Fruit fly (Drosophila melanogaster) whole organism, embryonic: ENCODE results near the gene chrb.

Experiments
- Atf-2 ChIP-seq: fragments of 200-800 bp; sonication (Bioruptor generic); optimal IDR thresholded peaks from 2 replicates; lab custom pipeline; 2016; ENCODE audit warnings: missing biosample characterization, missing genetic modification characterization
- B-H1 ChIP-seq: fragments of 200-800 bp; sonication (Bioruptor generic); IDR thresholded peaks from 3 replicates; pipeline ENCODE4 v1.3.6; 2022; ENCODE audit warnings: missing biosample characterization, missing genetic modification characterization
- CG10267 ChIP-seq: fragments of 200-800 bp; sonication (Bioruptor generic); optimal IDR thresholded peaks from 2 replicates; lab custom pipeline; 2018; ENCODE audit warnings: missing biosample characterization, mild to moderate bottlenecking, missing genetic modification characterization, moderate library complexity
- CG10543 ChIP-seq: fragments of 200-800 bp; sonication (Bioruptor generic); optimal IDR thresholded peaks from 3 replicates; lab custom pipeline; 2017; ENCODE audit warnings: missing biosample characterization, mild to moderate bottlenecking, missing genetic modification characterization, moderate library complexity
- CG10565 ChIP-seq: fragments of 200-800 bp; sonication (Bioruptor generic); optimal IDR thresholded peaks from 3 replicates; lab custom pipeline; 2016; ENCODE audit warnings: missing biosample characterization, mild to moderate bottlenecking, missing genetic modification characterization
- CG10959 ChIP-seq: fragments of 200-800 bp; sonication (Bioruptor generic); IDR thresholded peaks from 2 replicates; pipeline ENCODE4 v1.3.6; 2022; ENCODE audit warnings: missing biosample characterization, missing genetic modification characterization
- CG11398 ChIP-seq: fragments of 200-800 bp; sonication (Bioruptor generic); optimal IDR thresholded peaks from 2 replicates; lab custom pipeline; 2016; ENCODE audit warnings: missing biosample characterization, missing genetic modification characterization
- CG13894 ChIP-seq: fragments of 200-800 bp; sonication (Bioruptor generic); optimal IDR thresholded peaks from 3 replicates; lab custom pipeline; 2018; ENCODE audit warnings: missing biosample characterization, mild to moderate bottlenecking, missing genetic modification characterization, moderate library complexity
- CG15479 ChIP-seq: fragments of 200-800 bp; sonication (Bioruptor generic); optimal IDR thresholded peaks from 3 replicates; lab custom pipeline; 2019; ENCODE audit warnings: missing biosample characterization, mild to moderate bottlenecking, missing genetic modification characterization, moderate library complexity
- CG1603 ChIP-seq: fragments of 200-800 bp; sonication (Bioruptor generic); optimal IDR thresholded peaks from 2 replicates; lab custom pipeline; 2019; ENCODE audit warnings: missing biosample characterization, mild to moderate bottlenecking, missing genetic modification characterization, moderate library complexity
- CG17359 ChIP-seq: fragments of 200-800 bp; sonication (Bioruptor generic); optimal IDR thresholded peaks from 3 replicates; lab custom pipeline; 2018; ENCODE audit warnings: missing biosample characterization, mild to moderate bottlenecking, missing genetic modification characterization, moderate library complexity
- CG2116 ChIP-seq: fragments of 200-800 bp; sonication (Bioruptor generic); optimal IDR thresholded peaks from 3 replicates; lab custom pipeline; 2018; ENCODE audit warnings: missing biosample characterization, mild to moderate bottlenecking, missing genetic modification characterization
- CG2199 ChIP-seq: fragments of 200-800 bp; sonication (Bioruptor generic); IDR thresholded peaks from 3 replicates; pipeline ENCODE4 v1.3.6; 2022; ENCODE audit warnings: missing biosample characterization, missing genetic modification characterization
- CG34376 ChIP-seq: fragments of 200-800 bp; sonication (Bioruptor generic); optimal IDR thresholded peaks from 2 replicates; lab custom pipeline; 2018; ENCODE audit warnings: missing biosample characterization, mild to moderate bottlenecking, missing genetic modification characterization
- CG6272 ChIP-seq: fragments of 200-800 bp; sonication (Bioruptor generic); IDR thresholded peaks from 2 replicates; pipeline ENCODE4 v1.3.6; 2022; ENCODE audit warnings: missing biosample characterization, missing genetic modification characterization
- CG6813 ChIP-seq: fragments of 200-800 bp; sonication (Bioruptor generic); optimal IDR thresholded peaks from 2 replicates; lab custom pipeline; 2017; ENCODE audit warnings: missing biosample characterization, missing genetic modification characterization, mild to moderate bottlenecking, moderate library complexity, missing genetic modification reagents
- CG6854 ChIP-seq: fragments of 200-800 bp; sonication (Bioruptor generic); optimal IDR thresholded peaks from 3 replicates; lab custom pipeline; 2017; ENCODE audit warnings: missing biosample characterization, mild to moderate bottlenecking, missing genetic modification characterization
- CG7372 ChIP-seq: fragments of 200-800 bp; sonication (Bioruptor generic); IDR thresholded peaks from 2 replicates; pipeline ENCODE4 v1.3.6; 2022; ENCODE audit warnings: missing biosample characterization, missing genetic modification characterization
- CG7556 ChIP-seq: fragments of 200-800 bp; sonication (Bioruptor generic); optimal IDR thresholded peaks from 2 replicates; lab custom pipeline; 2017; ENCODE audit warnings: missing biosample characterization, mild to moderate bottlenecking, missing genetic modification characterization
- CG8944 ChIP-seq: fragments of 200-800 bp; sonication (Bioruptor generic); optimal IDR thresholded peaks from 3 replicates; lab custom pipeline; 2016; ENCODE audit warnings: missing biosample characterization, missing genetic modification characterization
- Dref ChIP-seq: fragments of 200-800 bp; sonication (Bioruptor generic); IDR thresholded peaks from 2 replicates; pipeline ENCODE4 v1.3.6; 2022; ENCODE audit warnings: missing biosample characterization, missing genetic modification characterization
- E2f1 ChIP-seq: fragments of 200-800 bp; sonication (Bioruptor generic); IDR thresholded peaks from 2 replicates; pipeline ENCODE4 v1.3.6; 2022; ENCODE audit warnings: missing biosample characterization, missing genetic modification characterization
- H15 ChIP-seq: fragments of 200-800 bp; sonication (Bioruptor generic); IDR thresholded peaks from 3 replicates; pipeline ENCODE4 v1.3.6; 2022; ENCODE audit warnings: missing biosample characterization, missing genetic modification characterization
- HLH54F ChIP-seq: fragments of 200-800 bp; sonication (Bioruptor generic); optimal IDR thresholded peaks from 3 replicates; lab custom pipeline; 2016; ENCODE audit warnings: missing biosample characterization, missing genetic modification characterization
- Hr3 ChIP-seq: fragments of 200-800 bp; sonication (Bioruptor generic); optimal IDR thresholded peaks from 3 replicates; lab custom pipeline; 2016; ENCODE audit warnings: missing biosample characterization, missing genetic modification characterization
- Med ChIP-seq: fragments of 200-800 bp; sonication (Bioruptor generic); peaks from one replicate; lab custom pipeline; 2016; ENCODE audit warnings: missing biosample characterization, missing genetic modification characterization, mild to moderate bottlenecking, inconsistent platforms, moderate library complexity
- NC2β ChIP-seq: fragments of 200-800 bp; sonication (Bioruptor generic); optimal IDR thresholded peaks from 2 replicates; lab custom pipeline; 2016; ENCODE audit warnings: missing biosample characterization, missing genetic modification characterization
- Oaz ChIP-seq: fragments of 200-800 bp; sonication (Bioruptor generic); IDR thresholded peaks from 2 replicates; pipeline ENCODE4 v1.3.6; 2022; ENCODE audit warnings: missing biosample characterization, missing genetic modification characterization
- PHDP ChIP-seq: fragments of 200-800 bp; sonication (Bioruptor generic); optimal IDR thresholded peaks from 3 replicates; lab custom pipeline; 2018; ENCODE audit warnings: missing biosample characterization, mild to moderate bottlenecking, missing genetic modification characterization, moderate library complexity
- Pdp1 ChIP-seq, 2 experiments: fragments of 200-800 bp; sonication (Bioruptor generic); optimal IDR thresholded peaks; 3 replicates each; lab custom pipeline; 2016; ENCODE audit warnings: missing biosample characterization in 2 of 2, missing genetic modification characterization in 2 of 2, mild to moderate bottlenecking in 1 of 2, moderate library complexity in 1 of 2
- Poxn ChIP-seq: fragments of 200-800 bp; sonication (Bioruptor generic); IDR thresholded peaks from 2 replicates; pipeline ENCODE4 v1.3.6; 2022; ENCODE audit warnings: missing biosample characterization, missing genetic modification characterization
- Ravus ChIP-seq: fragments of 200-800 bp; sonication (Bioruptor generic); IDR thresholded peaks from 2 replicates; pipeline ENCODE4 v1.3.6; 2022; ENCODE audit warnings: missing biosample characterization, missing genetic modification characterization
- Spps ChIP-seq: fragments of 200-800 bp; sonication (Bioruptor generic); optimal IDR thresholded peaks from 2 replicates; lab custom pipeline; 2018; ENCODE audit warnings: missing biosample characterization, mild to moderate bottlenecking, missing genetic modification characterization
- Xbp1 ChIP-seq: fragments of 200-800 bp; sonication (Bioruptor generic); optimal IDR thresholded peaks from 3 replicates; lab custom pipeline; 2016; ENCODE audit warnings: missing biosample characterization, mild to moderate bottlenecking, missing genetic modification characterization
- ash1 ChIP-seq: fragments of 200-800 bp; sonication (Bioruptor generic); optimal IDR thresholded peaks from 2 replicates; lab custom pipeline; 2018; ENCODE audit warnings: missing biosample characterization, mild to moderate bottlenecking, missing genetic modification characterization
- cad ChIP-seq: fragments of >200 bp; optimal IDR thresholded peaks from 2 replicates; lab custom pipeline; 2017; ENCODE audit warnings: missing biosample characterization, missing genetic modification characterization
- chm ChIP-seq: fragments of 200-800 bp; sonication (Bioruptor generic); IDR thresholded peaks from 2 replicates; pipeline ENCODE4 v1.3.6; 2022; ENCODE audit warnings: missing biosample characterization, missing genetic modification characterization
- dmrt11E ChIP-seq: fragments of 200-800 bp; sonication (Bioruptor generic); optimal IDR thresholded peaks from 3 replicates; lab custom pipeline; 2018; ENCODE audit warnings: missing biosample characterization, mild to moderate bottlenecking, missing genetic modification characterization, moderate library complexity
- dysf ChIP-seq: fragments of 200-800 bp; sonication (Bioruptor generic); IDR thresholded peaks from 3 replicates; pipeline ENCODE4 v1.3.6; 2022; ENCODE audit warnings: missing biosample characterization, missing genetic modification characterization
- insv ChIP-seq, 2 experiments: fragments of 200-800 bp; sonication (Bioruptor generic); optimal IDR thresholded peaks; 3 replicates each; lab custom pipeline; 2016 to 2018; ENCODE audit warnings: missing biosample characterization in 2 of 2, missing genetic modification characterization in 2 of 2
- lov ChIP-seq, 2 experiments: fragments of 200-800 bp in 1 of 2; fragments of >200 bp in 1 of 2; sonication (Bioruptor generic) in 1 of 2; IDR thresholded peaks in 1 of 2; optimal IDR thresholded peaks in 1 of 2; 2 replicates in 1 of 2; 3 replicates in 1 of 2; pipeline versions ENCODE4 v1.3.6 to Lab custom; 2017 to 2022; ENCODE audit warnings: missing biosample characterization in 1 of 2, missing genetic modification characterization in 1 of 2
- nerfin-2 ChIP-seq: fragments of 200-800 bp; sonication (Bioruptor generic); IDR thresholded peaks from 2 replicates; pipeline ENCODE4 v1.3.6; 2022; ENCODE audit warnings: missing biosample characterization, missing genetic modification characterization; ENCODE audit not compliant: partially characterized antibody
- org-1 ChIP-seq: fragments of 200-800 bp; sonication (Bioruptor generic); optimal IDR thresholded peaks from 2 replicates; lab custom pipeline; 2017; ENCODE audit warnings: missing biosample characterization, missing genetic modification characterization
- sd ChIP-seq: fragments of 200-800 bp; sonication (Bioruptor generic); optimal IDR thresholded peaks from 3 replicates; lab custom pipeline; 2018; ENCODE audit warnings: missing biosample characterization, mild to moderate bottlenecking, missing genetic modification characterization, moderate library complexity
- sens ChIP-seq: fragments of 200-800 bp; sonication (Bioruptor generic); peaks from one replicate; lab custom pipeline; 2016; ENCODE audit warnings: missing biosample characterization, missing genetic modification characterization
- trh ChIP-seq: fragments of 200-800 bp; sonication (Bioruptor generic); optimal IDR thresholded peaks from 2 replicates; lab custom pipeline; 2016; ENCODE audit warnings: missing biosample characterization, missing genetic modification characterization
- zen2 ChIP-seq: fragments of 200-800 bp; sonication (Bioruptor generic); IDR thresholded peaks from 3 replicates; pipeline ENCODE4 v1.3.6; 2022; ENCODE audit warnings: missing biosample characterization, missing genetic modification characterization; ENCODE audit not compliant: partially characterized antibody
- zfh2 ChIP-seq: fragments of 200-800 bp; sonication (Bioruptor generic); optimal IDR thresholded peaks from 2 replicates; lab custom pipeline; 2016; ENCODE audit warnings: missing biosample characterization, missing genetic modification characterization

Gene chrb

DNA sequence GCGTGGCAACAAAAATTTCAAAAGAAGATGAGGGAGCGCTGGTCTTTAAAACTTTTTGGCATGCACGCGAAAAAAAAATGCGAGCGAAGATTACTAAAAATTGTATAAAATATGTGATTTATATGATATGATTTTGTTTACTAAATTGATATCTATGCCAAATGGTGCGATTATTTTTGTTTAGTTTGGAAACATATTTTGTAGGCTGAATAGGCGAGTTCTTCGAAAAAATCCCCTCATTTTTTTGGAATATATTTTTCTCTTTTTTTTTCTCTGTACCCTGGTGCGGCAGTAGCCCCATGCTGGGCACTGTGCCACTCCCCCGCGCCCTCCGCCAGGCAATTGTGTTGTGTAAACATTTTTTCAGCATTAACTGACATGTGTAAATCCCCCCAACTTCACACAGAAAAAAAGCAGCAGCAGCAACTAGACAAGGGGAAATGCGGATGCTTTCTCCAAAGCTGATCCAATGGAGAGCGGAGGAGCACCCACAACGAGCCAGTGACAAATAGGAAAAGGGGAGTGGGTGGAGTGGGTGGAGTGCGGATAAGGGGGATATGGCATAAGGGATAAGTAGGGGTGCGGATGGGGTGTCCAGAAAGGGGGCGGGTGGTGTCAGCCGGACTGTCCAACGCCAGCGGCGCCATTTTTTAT is 1.3 kb upstream of the chrb start (continued):
- TF ChIP-seq CG10267 (tag; lab: Kevin White, UChicago) (peak; percentile 28), Hr3 (GFP tag; lab: Kevin White, UChicago) (no peak), ash1 (GFP tag; lab: Kevin White, UChicago) (no peak), Dref (no peak), Atf-2 (GFP tag; lab: Kevin White, UChicago) (no peak), CG8944 (GFP tag; lab: Kevin White, UChicago) (no peak), CG7556 (GFP tag; lab: Kevin White, UChicago) (no peak), E2f1 (GFP tag; lab: Robert Waterston, UW) (0 out of 2 replicates have a peak, but pooled peaks have one; percentile 22), CG2116 (no peak), org-1 (no peak), CG1603 (tag; lab: Kevin White, UChicago) (no peak), dmrt11E (tag; lab: Kevin White, UChicago) (peak; percentile 26), CG17359 (tag; lab: Kevin White, UChicago) (peak; percentile 33), Oaz (no peak), NC2β (GFP tag; lab: Kevin White, UChicago) (peak; percentile 9), B-H1 (GFP tag; lab: Robert Waterston, UW) (no peak), cad (no peak), nerfin-2 (GFP tag; lab: Robert Waterston, UW) (no peak), CG34376 (GFP tag; lab: Kevin White, UChicago) (no peak), Ravus (no peak), CG15479 (GFP tag; lab: Kevin White, UChicago) (no peak), Xbp1 (peak; percentile 14), insv (GFP tag; optimal IDR thresholded peaks at IDR 0.05; lab: Kevin White, UChicago) (no peak), dysf (GFP tag; lab: Robert Waterston, UW) (no peak), PHDP (tag; lab: Kevin White, UChicago) (peak; percentile 5), CG6272 (no peak), Poxn (no peak), CG10959 (GFP tag; lab: Robert Waterston, UW) (0 out of 2 replicates have a peak, but pooled peaks have one; percentile 4), HLH54F (GFP tag; lab: Kevin White, UChicago) (no peak), trh (GFP tag; lab: Kevin White, UChicago) (no peak)

DNA sequence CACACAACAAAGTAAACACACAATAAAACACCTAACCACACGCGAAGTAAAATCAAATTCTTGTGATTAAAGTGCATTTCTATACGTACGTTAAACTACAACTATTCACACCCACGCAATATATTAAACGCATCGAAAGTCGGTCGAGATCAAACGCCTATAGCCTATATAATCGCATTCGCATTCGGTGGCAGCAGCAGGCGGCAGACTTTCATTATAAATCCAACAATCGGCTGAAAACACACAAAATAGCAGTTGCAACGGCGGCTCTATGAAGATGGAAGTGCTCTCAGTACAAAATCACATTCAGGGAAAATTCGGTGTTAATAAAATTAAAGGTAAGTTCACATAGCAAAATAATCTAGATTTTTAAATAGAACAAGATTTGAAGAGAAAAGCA is 914 bp downstream of the chrb start:
- TF ChIP-seq Med (GFP tag; lab: Kevin White, UChicago): peak; percentile 73
- TF ChIP-seq CG10543 (GFP tag; lab: Kevin White, UChicago): no peak
- TF ChIP-seq zfh2 (GFP tag; lab: Kevin White, UChicago): no peak
- TF ChIP-seq chm (GFP tag; lab: Robert Waterston, UW): peak; percentile 65
- TF ChIP-seq CG2199 (GFP tag; lab: Robert Waterston, UW): peak; percentile 55; the same call in 2 of the 3 replicates
- no peak for TF ChIP-seq sens
- no peak for TF ChIP-seq zen2 (GFP tag; lab: Robert Waterston, UW)

DNA sequence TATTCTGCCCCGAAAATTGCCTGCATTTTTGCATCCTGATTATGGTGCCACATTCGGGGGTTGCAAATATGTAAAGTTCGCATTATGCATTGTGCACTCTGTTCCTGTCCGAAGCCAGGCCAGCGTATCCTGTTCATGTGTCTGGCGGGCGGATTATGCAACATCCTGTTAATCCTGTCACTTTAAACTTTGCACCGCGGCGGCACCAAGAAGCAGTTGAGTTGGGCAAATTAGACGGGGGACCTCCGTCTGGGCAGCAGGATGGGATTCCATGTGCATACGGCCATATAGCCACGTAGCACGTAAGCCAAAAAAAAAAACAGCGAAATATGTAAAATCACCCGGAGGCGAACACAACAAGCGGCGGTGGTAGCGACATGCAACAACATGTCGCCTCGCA is 2.1 kb downstream of the chrb start:
- no peak for TF ChIP-seq CG7372 (GFP tag; lab: Robert Waterston, UW)
- no peak for TF ChIP-seq dysf (GFP tag; lab: Robert Waterston, UW)
- TF ChIP-seq lov (optimal IDR thresholded peaks at IDR 0.05; lab: Kevin White, UChicago): no peak
- TF ChIP-seq lov (GFP tag; IDR thresholded peaks at IDR 0.05; lab: Robert Waterston, UW): 0 out of 3 replicates have a peak, but pooled peaks have one; percentile 66
- peak; percentile 65 for TF ChIP-seq Med (GFP tag; lab: Kevin White, UChicago)
- TF ChIP-seq CG6854: no peak
- TF ChIP-seq sd: no peak
- peak; percentile 1 for TF ChIP-seq CG11398
- TF ChIP-seq CG13894 (tag; lab: Kevin White, UChicago): no peak
- TF ChIP-seq CG6813 (GFP tag; lab: Kevin White, UChicago): no peak
- TF ChIP-seq H15: 0 out of 3 replicates have a peak, but pooled peaks have one; percentile 20
- peak; percentile 2 for TF ChIP-seq ash1 (GFP tag; lab: Kevin White, UChicago)
- TF ChIP-seq CG15479 (GFP tag; lab: Kevin White, UChicago): peak; percentile 35
- no peak for TF ChIP-seq CG10565 (GFP tag; lab: Kevin White, UChicago)
- peak in 1 of 2 experiments; percentile 24 for TF ChIP-seq Pdp1 (GFP tag; optimal IDR thresholded peaks at IDR 0.05; lab: Kevin White, UChicago)
- TF ChIP-seq Spps (tag; lab: Kevin White, UChicago): no peak
